Worm (Caenorhabditis elegans) whole organism, L4 larva: ENCODE data around the gene rme-6.

Source experiments
- T20F7.1 ChIP-seq: fragments of 200-800 bp; sonication (Bioruptor generic); optimal IDR thresholded peaks from 2 replicates; lab custom pipeline; 2018; ENCODE audit warnings: mild to moderate bottlenecking, missing genetic modification characterization, missing compliant biosample characterization
- T26A8.4 ChIP-seq: fragments of 200-800 bp; sonication (Bioruptor generic); IDR thresholded peaks from 2 replicates; pipeline ENCODE4 v1.3.6; 2022; ENCODE audit warnings: missing genetic modification characterization, missing compliant biosample characterization
- ZK337.2 ChIP-seq: fragments of 200-800 bp; sonication (Bioruptor generic); IDR thresholded peaks from 2 replicates; pipeline ENCODE4 v1.3.6; 2022; ENCODE audit warnings: missing genetic modification reagents, missing genetic modification characterization, missing compliant biosample characterization
- aha-1 ChIP-seq: fragments of 150-350 bp; peaks from one replicate; lab custom pipeline; 2014; ENCODE audit warnings: missing biosample characterization, missing genetic modification characterization
- aly-2 ChIP-seq: sonication (generic microtip); optimal IDR thresholded peaks from 2 replicates; lab custom pipeline; 2018; ENCODE audit warnings: missing biosample characterization, missing genetic modification characterization
- arid-1 ChIP-seq: fragments of 200-800 bp; sonication (Bioruptor generic); conservative IDR thresholded peaks from 2 replicates; pipeline ENCODE4 v1.3.6; 2022; ENCODE audit warnings: missing genetic modification reagents, missing genetic modification characterization, missing compliant biosample characterization
- attf-4 ChIP-seq: sonication (generic microtip); optimal IDR thresholded peaks from 3 replicates; lab custom pipeline; 2017; ENCODE audit warnings: missing biosample characterization, missing genetic modification characterization
- ceh-20 ChIP-seq: fragments of 200-800 bp; sonication (Bioruptor generic); IDR thresholded peaks from 2 replicates; pipeline ENCODE4 v1.3.6; 2022; ENCODE audit warnings: missing genetic modification reagents, missing genetic modification characterization, missing compliant biosample characterization
- ceh-32 ChIP-seq: sonication (generic microtip); optimal IDR thresholded peaks from 2 replicates; lab custom pipeline; 2016; ENCODE audit warnings: mild to moderate bottlenecking, missing genetic modification characterization, missing compliant biosample characterization; ENCODE audit not compliant: poor library complexity
- ceh-44 ChIP-seq: fragments of 200-800 bp; sonication (Bioruptor generic); IDR thresholded peaks from 2 replicates; pipeline ENCODE4 v1.3.6; 2022; ENCODE audit warnings: missing genetic modification reagents, missing genetic modification characterization, missing compliant biosample characterization
- ceh-62 ChIP-seq: sonication (generic microtip); optimal IDR thresholded peaks from 2 replicates; lab custom pipeline; 2017; ENCODE audit warnings: missing biosample characterization, missing genetic modification characterization
- ceh-82 ChIP-seq: sonication (generic microtip); optimal IDR thresholded peaks from 2 replicates; lab custom pipeline; 2017; ENCODE audit warnings: missing biosample characterization, missing genetic modification characterization
- cey-2 ChIP-seq: sonication (generic microtip); optimal IDR thresholded peaks from 3 replicates; lab custom pipeline; 2017; ENCODE audit warnings: missing genetic modification characterization, mild to moderate bottlenecking, missing compliant biosample characterization, antibody characterized with exemption, borderline replicate concordance; ENCODE audit not compliant: insufficient read depth
- ctbp-1 ChIP-seq: fragments of 200-800 bp; sonication (Bioruptor generic); IDR thresholded peaks from 2 replicates; pipeline ENCODE4 v1.3.6; 2022; ENCODE audit warnings: missing genetic modification reagents, missing genetic modification characterization, missing compliant biosample characterization
- daf-12 ChIP-seq: fragments of 150-350 bp; optimal IDR thresholded peaks from 2 replicates; lab custom pipeline; 2014; ENCODE audit warnings: missing biosample characterization, missing genetic modification reagents, missing genetic modification characterization
- dmd-6 ChIP-seq: fragments of 200-800 bp; sonication (Bioruptor generic); IDR thresholded peaks from 2 replicates; pipeline ENCODE4 v1.3.6; 2022; ENCODE audit warnings: missing genetic modification reagents, missing genetic modification characterization, missing compliant biosample characterization
- egl-43 ChIP-seq: fragments of 200-800 bp; sonication (Bioruptor generic); IDR thresholded peaks from 2 replicates; pipeline ENCODE4 v1.3.6; 2022; ENCODE audit warnings: missing genetic modification reagents, missing genetic modification characterization, missing compliant biosample characterization
- hlh-11 ChIP-seq: fragments of 200-800 bp; sonication (Bioruptor generic); optimal IDR thresholded peaks from 2 replicates; lab custom pipeline; 2018; ENCODE audit warnings: mild to moderate bottlenecking, missing genetic modification characterization, missing compliant biosample characterization
- jun-1 ChIP-seq: fragments of 150-350 bp; optimal IDR thresholded peaks from 2 replicates; lab custom pipeline; 2014; ENCODE audit warnings: missing biosample characterization, missing genetic modification reagents, missing genetic modification characterization
- lim-7 ChIP-seq: fragments of 200-800 bp; sonication (Bioruptor generic); IDR thresholded peaks from 2 replicates; pipeline ENCODE4 v1.3.6; 2022; ENCODE audit warnings: missing genetic modification characterization, missing compliant biosample characterization
- lin-29 ChIP-seq: fragments of 200-800 bp; sonication (Bioruptor generic); IDR thresholded peaks from 2 replicates; pipeline ENCODE4 v1.3.6; 2022; ENCODE audit warnings: missing genetic modification reagents, missing genetic modification characterization, missing compliant biosample characterization
- lin-39 ChIP-seq: fragments of 150-350 bp; optimal IDR thresholded peaks from 2 replicates; lab custom pipeline; 2014; ENCODE audit warnings: missing biosample characterization, missing genetic modification reagents, missing genetic modification characterization
- lsy-2 ChIP-seq, 2 experiments: fragments of 150-350 bp in 1 of 2; sonication (generic microtip) in 1 of 2; optimal IDR thresholded peaks; 2 replicates each; lab custom pipeline; 2014 to 2017; ENCODE audit warnings: missing biosample characterization in 2 of 2, missing genetic modification characterization in 2 of 2
- madf-9 ChIP-seq: fragments of 200-800 bp; sonication (Bioruptor generic); conservative IDR thresholded peaks from 2 replicates; pipeline ENCODE4 v1.3.6; 2022; ENCODE audit warnings: missing genetic modification reagents, missing genetic modification characterization, missing compliant biosample characterization
- mdl-1 ChIP-seq, 2 experiments: fragments of 150-350 bp in 1 of 2; sonication (generic microtip) in 1 of 2; optimal IDR thresholded peaks; 2 replicates each; lab custom pipeline; 2014 to 2017; ENCODE audit warnings: missing biosample characterization in 2 of 2, missing genetic modification characterization in 2 of 2
- mep-1 ChIP-seq: fragments of 150-350 bp; sonication (generic microtip); optimal IDR thresholded peaks from 3 replicates; lab custom pipeline; 2014; ENCODE audit warnings: missing biosample characterization, missing genetic modification characterization
- mes-2 ChIP-seq: sonication (generic microtip); optimal IDR thresholded peaks from 2 replicates; lab custom pipeline; 2016; ENCODE audit warnings: missing genotype, mild to moderate bottlenecking, missing genetic modification characterization, missing compliant biosample characterization; ENCODE audit not compliant: poor library complexity, severe bottlenecking
- mxl-2 ChIP-seq: fragments of 200-800 bp; sonication (Bioruptor generic); conservative IDR thresholded peaks from 2 replicates; pipeline ENCODE4 v1.3.6; 2022; ENCODE audit warnings: missing genetic modification reagents, missing genetic modification characterization, missing compliant biosample characterization
- mxl-3 ChIP-seq: fragments of 200-800 bp; sonication (Bioruptor generic); optimal IDR thresholded peaks from 2 replicates; lab custom pipeline; 2018; ENCODE audit warnings: mild to moderate bottlenecking, missing genetic modification characterization, missing compliant biosample characterization
- nhr-111 ChIP-seq: fragments of 200-800 bp; sonication (Bioruptor generic); optimal IDR thresholded peaks from 2 replicates; lab custom pipeline; 2018; ENCODE audit warnings: mild to moderate bottlenecking, missing genetic modification characterization, missing compliant biosample characterization
- nhr-42 ChIP-seq: fragments of 200-800 bp; sonication (Bioruptor generic); IDR thresholded peaks from 2 replicates; pipeline ENCODE4 v1.3.6; 2022; ENCODE audit warnings: missing genetic modification characterization, missing compliant biosample characterization
- nhr-6 ChIP-seq: fragments of 150-350 bp; optimal IDR thresholded peaks from 2 replicates; lab custom pipeline; 2014; ENCODE audit warnings: missing biosample characterization, missing genetic modification characterization
- nhr-77 ChIP-seq: fragments of 150-350 bp; optimal IDR thresholded peaks from 2 replicates; lab custom pipeline; 2014; ENCODE audit warnings: missing biosample characterization, missing genetic modification characterization
- pqm-1 ChIP-seq: sonication (generic microtip); optimal IDR thresholded peaks from 2 replicates; lab custom pipeline; 2017; ENCODE audit warnings: missing biosample characterization, missing genetic modification characterization
- set-16 ChIP-seq: fragments of 200-800 bp; sonication (Bioruptor generic); IDR thresholded peaks from 2 replicates; pipeline ENCODE4 v1.3.6; 2022; ENCODE audit warnings: missing genetic modification reagents, missing genetic modification characterization, missing compliant biosample characterization
- snpc-1.2 ChIP-seq: fragments of 200-800 bp; sonication (Bioruptor generic); IDR thresholded peaks from 2 replicates; pipeline ENCODE4 v1.3.6; 2022; ENCODE audit warnings: missing genetic modification reagents, missing genetic modification characterization, missing compliant biosample characterization
- snpc-4 ChIP-seq: fragments of 150-350 bp; optimal IDR thresholded peaks from 2 replicates; lab custom pipeline; 2014; ENCODE audit warnings: missing biosample characterization, missing genetic modification characterization
- spr-1 ChIP-seq: sonication (generic microtip); optimal IDR thresholded peaks from 2 replicates; lab custom pipeline; 2016; ENCODE audit warnings: mild to moderate bottlenecking, missing genetic modification characterization, missing compliant biosample characterization
- spr-3 ChIP-seq: fragments of 200-800 bp; sonication (Bioruptor generic); optimal IDR thresholded peaks from 2 replicates; lab custom pipeline; 2018; ENCODE audit warnings: mild to moderate bottlenecking, missing genetic modification characterization, missing compliant biosample characterization
- unc-130 ChIP-seq: sonication (generic microtip); optimal IDR thresholded peaks from 2 replicates; lab custom pipeline; 2016; ENCODE audit warnings: missing genetic modification reagents, missing genetic modification characterization, missing compliant biosample characterization
- unc-62 ChIP-seq, 3 experiments: fragments of 150-350 bp in 1 of 3; sonication (generic microtip); optimal IDR thresholded peaks in 2 of 3; peaks in 1 of 3; 1 replicate in 1 of 3; 2 replicates in 2 of 3; lab custom pipeline; 2014 to 2017; ENCODE audit warnings: missing biosample characterization in 3 of 3, missing genetic modification characterization in 3 of 3, missing genetic modification reagents in 3 of 3, missing genotype in 1 of 3
- zip-11 ChIP-seq: fragments of 200-800 bp; sonication (Bioruptor generic); IDR thresholded peaks from 2 replicates; pipeline ENCODE4 v1.3.6; 2022; ENCODE audit warnings: missing genetic modification characterization, missing compliant biosample characterization

rme-6 gene

ce11 chrX:1081927-1082326 is 15.0 kb upstream of the rme-6 start (continued):
- no peak for TF ChIP-seq madf-9 (GFP tag; lab: Robert Waterston, UW)
- no peak for TF ChIP-seq cey-2
- TF ChIP-seq pqm-1 (tag; lab: Kevin White, UChicago), result no peak
- TF ChIP-seq ceh-62, result no peak
- peak; percentile 24 for TF ChIP-seq hlh-11 (tag; lab: Kevin White, UChicago)
- peak; percentile 22; the same call in 1 of the 2 replicates for TF ChIP-seq set-16 (GFP tag; lab: Robert Waterston, UW)

DNA sequence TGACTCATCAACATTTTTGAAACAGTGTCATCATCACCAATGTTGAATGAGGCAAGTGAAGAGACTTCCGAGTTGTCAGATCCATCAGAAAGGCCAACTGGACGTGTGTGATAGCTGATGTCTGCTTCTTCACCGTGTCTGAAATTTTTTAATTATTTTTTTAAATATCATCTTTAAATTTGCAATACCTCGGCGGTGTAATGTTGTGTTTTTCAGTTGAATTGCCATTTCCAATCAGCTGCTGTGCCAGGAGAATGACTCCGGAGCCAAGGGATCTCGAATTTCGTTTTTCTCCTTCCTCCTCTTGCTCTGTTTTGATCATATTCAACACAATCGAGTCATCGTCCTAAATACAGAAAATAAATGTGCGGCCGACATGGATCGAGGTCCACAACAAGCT is 12.0 kb upstream of the rme-6 start:
- TF ChIP-seq snpc-1.2 (GFP tag; lab: Robert Waterston, UW), result no peak
- peak; percentile 6 for TF ChIP-seq aha-1 (tag; lab: Kevin White, UChicago)
- no peak for TF ChIP-seq ceh-32 (tag; lab: Kevin White, UChicago)
- peak in 1 of 2 experiments; percentile 96 for TF ChIP-seq unc-62 (GFP tag; optimal IDR thresholded peaks at IDR 0.05 in 1 of 2; lab: Kevin White, UChicago)
- no peak for TF ChIP-seq unc-62 (tag; optimal IDR thresholded peaks at IDR 0.05; lab: Kevin White, UChicago)
- TF ChIP-seq nhr-77 (tag; lab: Kevin White, UChicago), result no peak
- no peak for TF ChIP-seq lim-7

- TF ChIP-seq mes-2 (no peak), unc-62 (GFP tag; optimal IDR thresholded peaks at IDR 0.05 in 1 of 2; lab: Kevin White, UChicago) (peak in 1 of 2 experiments; percentile 10), unc-62 (tag; optimal IDR thresholded peaks at IDR 0.05; lab: Kevin White, UChicago) (no peak), mep-1 (peak; percentile 13), lsy-2 (tag; optimal IDR thresholded peaks at IDR 0.05; lab: Kevin White, UChicago) (peak in 1 of 2 experiments; percentile 21), unc-130 (GFP tag; lab: Kevin White, UChicago) (no peak)
Observed at ce11 chrX:1086406-1086897, 10.5 kb upstream of the rme-6 start.

- TF ChIP-seq ceh-44 (GFP tag; lab: Robert Waterston, UW), result no peak
- TF ChIP-seq spr-1, result no peak
- TF ChIP-seq dmd-6 (GFP tag; lab: Robert Waterston, UW), result no peak
- no peak for TF ChIP-seq jun-1 (tag; lab: Kevin White, UChicago)
- TF ChIP-seq unc-62 (GFP tag; optimal IDR thresholded peaks at IDR 0.05 in 1 of 2; lab: Kevin White, UChicago), result peak in 1 of 2 experiments; percentile 34
- TF ChIP-seq unc-62 (tag; optimal IDR thresholded peaks at IDR 0.05; lab: Kevin White, UChicago), result no peak
- TF ChIP-seq, all 104 proteins: peak for 1
Observed at ce11 chrX:1088048-1088447, 8.9 kb upstream of the rme-6 start, which contains the start of gene rei-2. TSS of gene rei-2 (minus strand) at chrX:1088148.

DNA sequence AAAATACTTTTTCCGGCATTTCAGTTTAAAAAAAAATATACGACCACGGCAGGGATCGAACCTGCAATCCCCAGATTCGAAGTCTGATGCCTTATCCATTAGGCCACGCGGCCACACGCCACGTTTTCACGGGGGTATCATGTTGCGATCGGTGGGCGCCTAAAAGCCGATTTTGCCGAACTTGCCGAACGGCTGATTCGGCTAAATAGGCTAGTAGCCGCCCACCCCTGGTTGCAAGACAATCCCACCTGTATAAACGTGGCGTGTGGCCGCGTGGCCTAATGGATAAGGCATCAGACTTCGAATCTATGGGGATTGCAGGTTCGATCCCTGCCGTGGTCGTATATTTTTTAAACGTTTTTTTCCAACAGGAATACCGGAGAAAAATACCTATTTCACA is 7.8 kb upstream of the rme-6 start:
- TF ChIP-seq mxl-3 (GFP tag; lab: Kevin White, UChicago) (no peak), hlh-11 (tag; lab: Kevin White, UChicago) (no peak), dmd-6 (GFP tag; lab: Robert Waterston, UW) (no peak), daf-12 (tag; lab: Kevin White, UChicago) (no peak), lin-39 (no peak), snpc-4 (no peak), attf-4 (tag; lab: Kevin White, UChicago) (no peak), ceh-20 (GFP tag; lab: Robert Waterston, UW) (0 out of 2 replicates have a peak, but pooled peaks have one; percentile 26), lim-7 (0 out of 2 replicates have a peak, but pooled peaks have one; percentile 41), ceh-82 (tag; lab: Kevin White, UChicago) (no peak), aly-2 (tag; lab: Kevin White, UChicago) (no peak), zip-11 (GFP tag; lab: Robert Waterston, UW) (no peak), ctbp-1 (GFP tag; lab: Robert Waterston, UW) (no peak), cey-2 (no peak), nhr-6 (tag; lab: Kevin White, UChicago) (no peak), spr-3 (no peak), T20F7.1 (GFP tag; lab: Kevin White, UChicago) (no peak), mdl-1 (tag; optimal IDR thresholded peaks at IDR 0.05; lab: Kevin White, UChicago) (no peak), mes-2 (no peak), arid-1 (no peak), nhr-111 (no peak), lin-29 (GFP tag; lab: Robert Waterston, UW) (no peak), T26A8.4 (GFP tag; lab: Robert Waterston, UW) (no peak), nhr-42 (GFP tag; lab: Robert Waterston, UW) (no peak), egl-43 (GFP tag; lab: Robert Waterston, UW) (peak; percentile 48; the same call in 1 of the 2 replicates), mxl-2 (GFP tag; lab: Robert Waterston, UW) (0 out of 2 replicates have a peak, but pooled peaks have one; percentile 22), ZK337.2 (no peak)
